Fruit fly (Drosophila melanogaster): ENCODE results near the gene CG12974.

The CG12974 gene

dm6 chr3L:21285639-21286338, at the start of gene CG12974, which contains the start of gene pzg:
Gene CG12974 (minus strand): TSS chr3L:21285962.
Gene pzg (plus strand): TSS chr3L:21286099.
- no peak for TF ChIP-seq fd59A (GFP tag; optimal IDR thresholded peaks at IDR 0.05)
- peak; percentile 65 for TF ChIP-seq CG1621 (tag; optimal IDR thresholded peaks at IDR 0.05)
- TF ChIP-seq Sox14 (GFP tag; optimal IDR thresholded peaks at IDR 0.05), result peak; percentile 70
- TF ChIP-seq Hr39 (GFP tag; optimal IDR thresholded peaks at IDR 0.05), result peak; percentile 74
- peak; percentile 25 for TF ChIP-seq CG6792 (GFP tag; optimal IDR thresholded peaks at IDR 0.05)
- peak; percentile 44 for TF ChIP-seq Smox (GFP tag; optimal IDR thresholded peaks at IDR 0.05)
- TF ChIP-seq esn (GFP tag; optimal IDR thresholded peaks at IDR 0.05), result peak; percentile 67
- TF ChIP-seq pdm3 (GFP tag; optimal IDR thresholded peaks at IDR 0.05), result peak; percentile 61
- TF ChIP-seq cyc (GFP tag; optimal IDR thresholded peaks at IDR 0.05), result peak; percentile 69
- no peak for TF ChIP-seq CG16779 (tag; optimal IDR thresholded peaks at IDR 0.05)
- peak; percentile 4 for TF ChIP-seq dsx (GFP tag; optimal IDR thresholded peaks at IDR 0.05; ENCODE audit: poor library complexity, severe bottlenecking)
- peak; percentile 5 for TF ChIP-seq CG11762 (GFP tag; optimal IDR thresholded peaks at IDR 0.05; ENCODE audit: insufficient read depth)
- TF ChIP-seq net (GFP tag; optimal IDR thresholded peaks at IDR 0.05), result peak; percentile 25
- TF ChIP-seq Eip75B (GFP tag; optimal IDR thresholded peaks at IDR 0.05), result peak; percentile 44
- peak; percentile 66 for TF ChIP-seq CG3919 (GFP tag; optimal IDR thresholded peaks at IDR 0.05)
- TF ChIP-seq Hr38 (GFP tag; optimal IDR thresholded peaks at IDR 0.05), result no peak
- TF ChIP-seq svp (GFP tag), result peak; percentile 93
- no peak for TF ChIP-seq spab (GFP tag; optimal IDR thresholded peaks at IDR 0.05)
- TF ChIP-seq Hr4 (GFP tag; optimal IDR thresholded peaks at IDR 0.05), result peak; percentile 47
- TF ChIP-seq ss (GFP tag; optimal IDR thresholded peaks at IDR 0.05), result no peak
- TF ChIP-seq Lpt (GFP tag; optimal IDR thresholded peaks at IDR 0.05), result no peak
- TF ChIP-seq acj6 (GFP tag; optimal IDR thresholded peaks at IDR 0.05), result peak; percentile 48
- TF ChIP-seq CG10631 (GFP tag; optimal IDR thresholded peaks at IDR 0.05), result peak; percentile 33
- no peak for TF ChIP-seq dac (GFP tag; optimal IDR thresholded peaks at IDR 0.05)
- peak; percentile 17 for TF ChIP-seq Ets96B (tag; optimal IDR thresholded peaks at IDR 0.05)
- peak; percentile 13 for TF ChIP-seq CG8319 (GFP tag; optimal IDR thresholded peaks at IDR 0.05)
- peak; percentile 70 for TF ChIP-seq fkh (GFP tag; optimal IDR thresholded peaks at IDR 0.05)
- peak; percentile 66 for TF ChIP-seq CG31627 (GFP tag; optimal IDR thresholded peaks at IDR 0.05)
- TF ChIP-seq CG34406 (GFP tag; optimal IDR thresholded peaks at IDR 0.05), result peak; percentile 15
- peak; percentile 49 for TF ChIP-seq fd85E (GFP tag; optimal IDR thresholded peaks at IDR 0.05)
- TF ChIP-seq CG6163 (GFP tag; IDR thresholded peaks at IDR 0.05), result peak; percentile 55; the same call in 1 of the 3 replicates
- TF ChIP-seq CG32006 (GFP tag; optimal IDR thresholded peaks at IDR 0.05), result peak; percentile 46
- TF ChIP-seq CG6276 (GFP tag; optimal IDR thresholded peaks at IDR 0.05), result no peak
- TF ChIP-seq CG3032 (tag; optimal IDR thresholded peaks at IDR 0.05), result peak; percentile 69
- no peak for TF ChIP-seq CG15336 (GFP tag; IDR thresholded peaks at IDR 0.05)
- peak; percentile 54 for TF ChIP-seq CG11902 (GFP tag; optimal IDR thresholded peaks at IDR 0.05)
- peak; percentile 65 for TF ChIP-seq vri (GFP tag; optimal IDR thresholded peaks at IDR 0.05)
- peak; percentile 94 for TF ChIP-seq Eip78C (GFP tag)
- peak; percentile 64 for TF ChIP-seq Ets21C (GFP tag; optimal IDR thresholded peaks at IDR 0.05)
- TF ChIP-seq CG11294 (GFP tag; IDR thresholded peaks at IDR 0.05), result no peak
- TF ChIP-seq CG6854 (GFP tag; optimal IDR thresholded peaks at IDR 0.05), result peak; percentile 70
- peak; percentile 27 for TF ChIP-seq CG8632 (GFP tag; optimal IDR thresholded peaks at IDR 0.05)
- TF ChIP-seq CG10669 (GFP tag; optimal IDR thresholded peaks at IDR 0.05), result peak; percentile 33
- TF ChIP-seq Sox15 (GFP tag; optimal IDR thresholded peaks at IDR 0.05), result peak; percentile 41
- TF ChIP-seq Met (GFP tag; optimal IDR thresholded peaks at IDR 0.05), result no peak
- no peak for TF ChIP-seq Eip93F (GFP tag; optimal IDR thresholded peaks at IDR 0.05)
- TF ChIP-seq Gug (GFP tag; IDR thresholded peaks at IDR 0.05), result no peak
- TF ChIP-seq CG7368 (GFP tag; optimal IDR thresholded peaks at IDR 0.05), result no peak
- TF ChIP-seq achi (GFP tag; optimal IDR thresholded peaks at IDR 0.05), result peak; percentile 50
- peak; percentile 61 for TF ChIP-seq OdsH (GFP tag; optimal IDR thresholded peaks at IDR 0.05)
- TF ChIP-seq salr (GFP tag; optimal IDR thresholded peaks at IDR 0.05), result peak in 1 of 2 experiments; percentile 32

Measured in whole organism, prepupa.